Worm (Caenorhabditis elegans) whole organism, late embryonic: ENCODE data around the gene T03G6.1.

Experiments used
- nhr-11 ChIP-seq: fragments of 150-350 bp; optimal IDR thresholded peaks from 2 replicates; lab custom pipeline; 2014; ENCODE audit warnings: missing biosample characterization, missing genetic modification characterization
- pag-3 ChIP-seq: sonication (generic microtip); optimal IDR thresholded peaks from 2 replicates; lab custom pipeline; 2016; ENCODE audit warnings: missing compliant biosample characterization, missing genetic modification characterization, borderline replicate concordance
- unc-86 ChIP-seq: sonication (generic microtip); optimal IDR thresholded peaks from 2 replicates; lab custom pipeline; 2016; ENCODE audit warnings: missing genetic modification characterization, missing compliant biosample characterization

DNA sequence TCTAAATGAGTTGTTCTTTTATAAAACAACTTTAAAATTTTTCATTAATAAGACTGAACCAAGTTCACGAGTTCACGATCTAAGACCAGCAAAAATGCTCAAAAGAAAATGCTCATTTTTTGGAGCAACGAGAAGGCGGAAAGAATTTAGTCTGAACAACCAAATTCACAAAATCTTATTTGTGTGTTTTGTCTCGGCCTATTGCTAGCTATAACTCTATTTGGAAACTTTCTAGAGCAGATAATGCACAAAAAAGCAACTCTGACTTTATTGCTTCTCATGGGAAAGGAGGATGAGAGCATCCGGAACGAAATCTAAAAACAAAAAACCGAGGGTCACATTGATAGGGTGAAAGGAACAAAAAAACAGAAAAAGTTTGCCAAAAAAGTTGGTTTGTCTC is 32.5 kb downstream of the T03G6.1 start:
- TF ChIP-seq unc-86 (tag; lab: Kevin White, UChicago) (no peak), pag-3 (tag; lab: Kevin White, UChicago) (no peak), nhr-11 (tag; lab: Kevin White, UChicago) (no peak)
